Fruit fly (Drosophila melanogaster): ENCODE data around the gene CG15022.

CG15022 gene

dm6 chr3L:4426581-4426980 lies 33.5 kb downstream of the CG15022 start:
- no peak for TF ChIP-seq CG6689 (GFP tag; IDR thresholded peaks at IDR 0.05)
- no peak for TF ChIP-seq CG17568 (GFP tag; optimal IDR thresholded peaks at IDR 0.05)
- TF ChIP-seq sens (GFP tag) = peak; percentile 59
- no peak for TF ChIP-seq Side (GFP tag; optimal IDR thresholded peaks at IDR 0.05)
- TF ChIP-seq D19A (tag; optimal IDR thresholded peaks at IDR 0.05) = no peak
- TF ChIP-seq CG31388 (GFP tag; optimal IDR thresholded peaks at IDR 0.05) = no peak
- TF ChIP-seq CG11504 (tag; optimal IDR thresholded peaks at IDR 0.05) = no peak
- no peak for TF ChIP-seq grn (GFP tag; optimal IDR thresholded peaks at IDR 0.05)
- no peak for TF ChIP-seq Drgx (GFP tag; IDR thresholded peaks at IDR 0.05)
- no peak for TF ChIP-seq MESR4 (GFP tag; optimal IDR thresholded peaks at IDR 0.05)
- no peak for TF ChIP-seq CG8290 (GFP tag; optimal IDR thresholded peaks at IDR 0.05)
- no peak for TF ChIP-seq CG8290 (tag; optimal IDR thresholded peaks at IDR 0.05)
- no peak for TF ChIP-seq sens-2 (GFP tag; IDR thresholded peaks at IDR 0.05)
- no peak for TF ChIP-seq maf-S (GFP tag; optimal IDR thresholded peaks at IDR 0.05)
- no peak for TF ChIP-seq CG18599 (GFP tag; optimal IDR thresholded peaks at IDR 0.05)
- no peak for TF ChIP-seq CG6175 (GFP tag; IDR thresholded peaks at IDR 0.05)
- TF ChIP-seq odd (GFP tag; optimal IDR thresholded peaks at IDR 0.05) = no peak
- TF ChIP-seq sna (GFP tag; IDR thresholded peaks at IDR 0.05; ENCODE audit: partially characterized antibody) = no peak
- no peak for TF ChIP-seq Hsf (GFP tag; optimal IDR thresholded peaks at IDR 0.05)
- TF ChIP-seq toy (GFP tag; IDR thresholded peaks at IDR 0.05) = no peak
- no peak for TF ChIP-seq CG11560 (tag; IDR thresholded peaks at IDR 0.05)
- TF ChIP-seq HLH54F (GFP tag; optimal IDR thresholded peaks at IDR 0.05) = no peak
- TF ChIP-seq CG8281 (tag; optimal IDR thresholded peaks at IDR 0.05) = peak; percentile 8
- no peak for TF ChIP-seq CG8765 (GFP tag; IDR thresholded peaks at IDR 0.05)
- no peak for TF ChIP-seq kay (GFP tag; optimal IDR thresholded peaks at IDR 0.05)
- TF ChIP-seq E2f1 (GFP tag; IDR thresholded peaks at IDR 0.05) = no peak
- TF ChIP-seq trh (GFP tag; optimal IDR thresholded peaks at IDR 0.05) = no peak
- TF ChIP-seq bowl (GFP tag; IDR thresholded peaks at IDR 0.05) = no peak
- TF ChIP-seq CG15601 (tag; optimal IDR thresholded peaks at IDR 0.05) = no peak
- no peak for TF ChIP-seq emc (GFP tag; optimal IDR thresholded peaks at IDR 0.05)
- TF ChIP-seq Lhr (GFP tag; optimal IDR thresholded peaks at IDR 0.05) = no peak
- TF ChIP-seq gcm (GFP tag; optimal IDR thresholded peaks at IDR 0.05) = no peak
- no peak for TF ChIP-seq repo (GFP tag; optimal IDR thresholded peaks at IDR 0.05)
- TF ChIP-seq CG12769 (tag; optimal IDR thresholded peaks at IDR 0.05) = no peak
- no peak for TF ChIP-seq CG1603 (tag; optimal IDR thresholded peaks at IDR 0.05)
- no peak for TF ChIP-seq CG2712 (tag; optimal IDR thresholded peaks at IDR 0.05)
- TF ChIP-seq Scr (GFP tag; IDR thresholded peaks at IDR 0.05; ENCODE audit: partially characterized antibody) = no peak
- 0 out of 2 replicates have a peak, but pooled peaks have one; percentile 2 for TF ChIP-seq slbo (GFP tag; IDR thresholded peaks at IDR 0.05)
- TF ChIP-seq CG4617 (GFP tag; optimal IDR thresholded peaks at IDR 0.05; ENCODE audit: borderline replicate concordance) = no peak
- peak; percentile 54 for TF ChIP-seq Med (GFP tag)
- TF ChIP-seq CG13287 (GFP tag; IDR thresholded peaks at IDR 0.05; ENCODE audit: partially characterized antibody) = peak; percentile 20; the same call in 1 of the 2 replicates
- TF ChIP-seq Chrac-16 (GFP tag; optimal IDR thresholded peaks at IDR 0.05) = no peak
- TF ChIP-seq btn (GFP tag; optimal IDR thresholded peaks at IDR 0.05) = no peak
- peak; percentile 54 for TF ChIP-seq Bgb (GFP tag; IDR thresholded peaks at IDR 0.05; ENCODE audit: partially characterized antibody)
- no peak for TF ChIP-seq Lpt (GFP tag; optimal IDR thresholded peaks at IDR 0.05)
- TF ChIP-seq CTCF (GFP tag; optimal IDR thresholded peaks at IDR 0.05) = peak; percentile 55
- TF ChIP-seq fru (optimal IDR thresholded peaks at IDR 0.05) = no peak
- TF ChIP-seq E2f2 (GFP tag; IDR thresholded peaks at IDR 0.05) = peak; percentile 48
- TF ChIP-seq pb (GFP tag; optimal IDR thresholded peaks at IDR 0.05) = no peak
- no peak for TF ChIP-seq tgo (GFP tag; IDR thresholded peaks at IDR 0.05)
- peak; percentile 42 for TF ChIP-seq Dp (GFP tag; optimal IDR thresholded peaks at IDR 0.05)
- TF ChIP-seq Ada2b (GFP tag; IDR thresholded peaks at IDR 0.05) = no peak
- TF ChIP-seq CG6791 (GFP tag; IDR thresholded peaks at IDR 0.05; ENCODE audit: partially characterized antibody) = peak; percentile 28; the same call in 1 of the 3 replicates
- no peak for TF ChIP-seq CG14667 (GFP tag; IDR thresholded peaks at IDR 0.05)
